In genomic region chrX:17880269-17880889, dm6 we compare ENCODE assay signal across 1 fruit fly cellular context.
TF ChIP-seq lines count a peak whose summit lies in the region.

No protein-coding gene starts in this region.

TF ChIP-seq in whole organism, embryonic, 481 proteins besides CTCF, POLR2A, EP300 and RAD21 (continued from another document and continues in another):
- peak; percentile 83 for TF ChIP-seq CG8765 (GFP tag; IDR thresholded peaks at IDR 0.05; lab: Robert Waterston, UW)
- peak; percentile 62 for TF ChIP-seq kni (GFP tag; optimal IDR thresholded peaks at IDR 0.05; lab: Kevin White, UChicago)
- TF ChIP-seq unc-4 (GFP tag; IDR thresholded peaks at IDR 0.05; lab: Robert Waterston, UW; ENCODE audit: partially characterized antibody), result no peak
- TF ChIP-seq sens (GFP tag; lab: Kevin White, UChicago), result peak; percentile 99
- TF ChIP-seq CG2120 (GFP tag; optimal IDR thresholded peaks at IDR 0.05; lab: Kevin White, UChicago), result peak; percentile 98
- TF ChIP-seq Deaf1 (tag; optimal IDR thresholded peaks at IDR 0.05; lab: Kevin White, UChicago), result peak; percentile 69
- peak; percentile 89 for TF ChIP-seq run (tag; optimal IDR thresholded peaks at IDR 0.05; lab: Kevin White, UChicago)
- peak; percentile 89 for TF ChIP-seq CG10462 (GFP tag; optimal IDR thresholded peaks at IDR 0.05; lab: Kevin White, UChicago)
- peak; percentile 94 for TF ChIP-seq salm (tag; optimal IDR thresholded peaks at IDR 0.05; lab: Kevin White, UChicago)
- TF ChIP-seq CG4424 (GFP tag; optimal IDR thresholded peaks at IDR 0.05; lab: Kevin White, UChicago), result peak; percentile 88
- TF ChIP-seq Atf3 (GFP tag; optimal IDR thresholded peaks at IDR 0.05; lab: Kevin White, UChicago), result peak; percentile 94
- peak; percentile 94 for TF ChIP-seq CG43689 (GFP tag; IDR thresholded peaks at IDR 0.05; lab: Robert Waterston, UW)
- peak; percentile 97 for TF ChIP-seq CG7839 (tag; optimal IDR thresholded peaks at IDR 0.05; lab: Kevin White, UChicago)
- TF ChIP-seq CG1233 (GFP tag; optimal IDR thresholded peaks at IDR 0.05; lab: Kevin White, UChicago), result peak; percentile 90
- TF ChIP-seq CG34422 (GFP tag; IDR thresholded peaks at IDR 0.05; lab: Robert Waterston, UW), result peak; percentile 96
- peak; percentile 66 for TF ChIP-seq zen (tag; optimal IDR thresholded peaks at IDR 0.05; lab: Kevin White, UChicago)
- peak; percentile 96 for TF ChIP-seq schlank (tag; optimal IDR thresholded peaks at IDR 0.05; lab: Kevin White, UChicago)
- TF ChIP-seq CG2712 (tag; optimal IDR thresholded peaks at IDR 0.05; lab: Kevin White, UChicago), result peak; percentile 93
- no peak for TF ChIP-seq CG34224 (GFP tag; IDR thresholded peaks at IDR 0.05; lab: Robert Waterston, UW; ENCODE audit: partially characterized antibody)
- peak; percentile 88 for TF ChIP-seq Blimp-1 (GFP tag; optimal IDR thresholded peaks at IDR 0.05; lab: Kevin White, UChicago)
- TF ChIP-seq Scr (GFP tag; IDR thresholded peaks at IDR 0.05; lab: Robert Waterston, UW; ENCODE audit: partially characterized antibody), result no peak
- TF ChIP-seq CG6765 (GFP tag; optimal IDR thresholded peaks at IDR 0.05; lab: Kevin White, UChicago), result peak; percentile 85
- TF ChIP-seq CG8388 (GFP tag; optimal IDR thresholded peaks at IDR 0.05; lab: Kevin White, UChicago), result peak; percentile 92
- TF ChIP-seq rib (GFP tag; IDR thresholded peaks at IDR 0.05; lab: Robert Waterston, UW), result peak; percentile 90
- peak; percentile 77 for TF ChIP-seq CG18476 (GFP tag; optimal IDR thresholded peaks at IDR 0.05; lab: Kevin White, UChicago)
- peak; percentile 86 for TF ChIP-seq scrt (GFP tag; optimal IDR thresholded peaks at IDR 0.05; lab: Kevin White, UChicago)
- no peak for TF ChIP-seq Opbp (GFP tag; IDR thresholded peaks at IDR 0.05; lab: Robert Waterston, UW; ENCODE audit: partially characterized antibody)
- peak; percentile 94 for TF ChIP-seq CG1529 (GFP tag; optimal IDR thresholded peaks at IDR 0.05; lab: Kevin White, UChicago)
- no peak for TF ChIP-seq Sin3A (optimal IDR thresholded peaks at IDR 0.05; lab: Kevin White, UChicago)
- peak; percentile 56 for TF ChIP-seq Jarid2 (GFP tag; optimal IDR thresholded peaks at IDR 0.05; lab: Kevin White, UChicago)
- peak; percentile 85 for TF ChIP-seq CG10979 (tag; optimal IDR thresholded peaks at IDR 0.05; lab: Kevin White, UChicago)
- peak; percentile 89 for TF ChIP-seq CG10147 (GFP tag; optimal IDR thresholded peaks at IDR 0.05; lab: Kevin White, UChicago)
- peak; percentile 98 for TF ChIP-seq Rfx (GFP tag; IDR thresholded peaks at IDR 0.05; lab: Robert Waterston, UW)
- peak; percentile 76 for TF ChIP-seq Vsx1 (GFP tag; optimal IDR thresholded peaks at IDR 0.05; lab: Kevin White, UChicago)
- peak; percentile 84 for TF ChIP-seq Hand (GFP tag; optimal IDR thresholded peaks at IDR 0.05; lab: Kevin White, UChicago)
- TF ChIP-seq crol (GFP tag; IDR thresholded peaks at IDR 0.05; lab: Robert Waterston, UW), result peak; percentile 72
- peak; percentile 78 for TF ChIP-seq YL-1 (GFP tag; optimal IDR thresholded peaks at IDR 0.05; lab: Kevin White, UChicago)
- TF ChIP-seq CG7357 (GFP tag; IDR thresholded peaks at IDR 0.05; lab: Robert Waterston, UW), result peak; percentile 86
- TF ChIP-seq ara (GFP tag; IDR thresholded peaks at IDR 0.05; lab: Robert Waterston, UW), result peak; percentile 94
- peak; percentile 87 for TF ChIP-seq Nf-YA (GFP tag; IDR thresholded peaks at IDR 0.05; lab: Robert Waterston, UW)
- peak; percentile 7 for TF ChIP-seq pfk (GFP tag; optimal IDR thresholded peaks at IDR 0.05; lab: Kevin White, UChicago)
- peak; percentile 94 for TF ChIP-seq CG4730 (GFP tag; IDR thresholded peaks at IDR 0.05; lab: Robert Waterston, UW)
- TF ChIP-seq Lhr (GFP tag; optimal IDR thresholded peaks at IDR 0.05; lab: Kevin White, UChicago), result peak; percentile 77
- no peak for TF ChIP-seq CG15479 (GFP tag; optimal IDR thresholded peaks at IDR 0.05; lab: Kevin White, UChicago)
- TF ChIP-seq nerfin-1 (tag; optimal IDR thresholded peaks at IDR 0.05; lab: Kevin White, UChicago), result peak; percentile 84
- peak; percentile 99 for TF ChIP-seq sd (tag; optimal IDR thresholded peaks at IDR 0.05; lab: Kevin White, UChicago)
- peak; percentile 89 for TF ChIP-seq slou (GFP tag; optimal IDR thresholded peaks at IDR 0.05; lab: Kevin White, UChicago)
- peak; percentile 92 for TF ChIP-seq Rx (GFP tag; IDR thresholded peaks at IDR 0.05; lab: Robert Waterston, UW)
- peak; percentile 81 for TF ChIP-seq Nf-YC (tag; optimal IDR thresholded peaks at IDR 0.05; lab: Kevin White, UChicago)
- peak; percentile 96 for TF ChIP-seq CG12659 (GFP tag; optimal IDR thresholded peaks at IDR 0.05; lab: Kevin White, UChicago)
- TF ChIP-seq CG15696 (tag; optimal IDR thresholded peaks at IDR 0.05; lab: Kevin White, UChicago), result peak; percentile 53
- peak; percentile 93 for TF ChIP-seq CG10209 (GFP tag; optimal IDR thresholded peaks at IDR 0.05; lab: Kevin White, UChicago)
- TF ChIP-seq wor (GFP tag; IDR thresholded peaks at IDR 0.05; lab: Robert Waterston, UW), result peak; percentile 90
- peak; percentile 95 for TF ChIP-seq tup (GFP tag; optimal IDR thresholded peaks at IDR 0.05; lab: Kevin White, UChicago)
- peak; percentile 98 for TF ChIP-seq Gug (GFP tag; IDR thresholded peaks at IDR 0.05; lab: Robert Waterston, UW)
- TF ChIP-seq chinmo (GFP tag; IDR thresholded peaks at IDR 0.05; lab: Robert Waterston, UW; ENCODE audit: partially characterized antibody), result 0 out of 4 replicates have a peak, but pooled peaks have one; percentile 30
- peak; percentile 89 for TF ChIP-seq CG9437 (GFP tag; optimal IDR thresholded peaks at IDR 0.05; lab: Kevin White, UChicago)
- TF ChIP-seq ase (GFP tag; IDR thresholded peaks at IDR 0.05; lab: Robert Waterston, UW), result peak; percentile 95
- peak; percentile 92 for TF ChIP-seq CG8924 (tag; optimal IDR thresholded peaks at IDR 0.05; lab: Kevin White, UChicago)
- peak; percentile 93 for TF ChIP-seq CG13894 (tag; optimal IDR thresholded peaks at IDR 0.05; lab: Kevin White, UChicago)
- TF ChIP-seq CG18599 (GFP tag; optimal IDR thresholded peaks at IDR 0.05; lab: Kevin White, UChicago), result peak; percentile 95
- peak; percentile 89 for TF ChIP-seq eyg (GFP tag; optimal IDR thresholded peaks at IDR 0.05; lab: Kevin White, UChicago)
- TF ChIP-seq CG33213 (GFP tag; optimal IDR thresholded peaks at IDR 0.05; lab: Kevin White, UChicago), result peak; percentile 84
- peak; percentile 96 for TF ChIP-seq ATbp (GFP tag; optimal IDR thresholded peaks at IDR 0.05; lab: Kevin White, UChicago)
- TF ChIP-seq Kr (GFP tag; optimal IDR thresholded peaks at IDR 0.05; lab: Kevin White, UChicago), result no peak
- TF ChIP-seq CG10267 (tag; optimal IDR thresholded peaks at IDR 0.05; lab: Kevin White, UChicago), result peak; percentile 72
- TF ChIP-seq Mes4 (GFP tag; optimal IDR thresholded peaks at IDR 0.05; lab: Kevin White, UChicago), result peak; percentile 86
- TF ChIP-seq CG12155 (GFP tag; optimal IDR thresholded peaks at IDR 0.05; lab: Kevin White, UChicago), result peak; percentile 93
- TF ChIP-seq CG7928 (GFP tag; optimal IDR thresholded peaks at IDR 0.05; lab: Kevin White, UChicago), result peak; percentile 75
- peak; percentile 71; the same call in 1 of the 2 replicates for TF ChIP-seq CG4360 (GFP tag; IDR thresholded peaks at IDR 0.05; lab: Robert Waterston, UW)
- no peak for TF ChIP-seq gfzf (GFP tag; optimal IDR thresholded peaks at IDR 0.05; lab: Kevin White, UChicago)
- TF ChIP-seq CG8290 (GFP tag; optimal IDR thresholded peaks at IDR 0.05; lab: Kevin White, UChicago), result peak; percentile 87
- peak; percentile 68 to 99 for TF ChIP-seq CG8290 (tag; optimal IDR thresholded peaks at IDR 0.05; lab: Kevin White, UChicago)
- TF ChIP-seq lbe (GFP tag; optimal IDR thresholded peaks at IDR 0.05; lab: Kevin White, UChicago), result peak; percentile 95
- peak in 1 of 2 experiments; percentile 54 for TF ChIP-seq insv (GFP tag; optimal IDR thresholded peaks at IDR 0.05; lab: Kevin White, UChicago)
- TF ChIP-seq ro (GFP tag; IDR thresholded peaks at IDR 0.05; lab: Robert Waterston, UW), result peak; percentile 92
- TF ChIP-seq gro (GFP tag; optimal IDR thresholded peaks at IDR 0.05; lab: Kevin White, UChicago), result peak; percentile 98
- TF ChIP-seq CG9797 (GFP tag; optimal IDR thresholded peaks at IDR 0.05; lab: Kevin White, UChicago), result no peak
- peak; percentile 81 for TF ChIP-seq Adf1 (GFP tag; IDR thresholded peaks at IDR 0.05; lab: Robert Waterston, UW)
- TF ChIP-seq nerfin-2 (GFP tag; IDR thresholded peaks at IDR 0.05; lab: Robert Waterston, UW; ENCODE audit: partially characterized antibody), result no peak
- peak; percentile 58 for TF ChIP-seq pros (GFP tag; optimal IDR thresholded peaks at IDR 0.05; lab: Kevin White, UChicago)
- peak; percentile 81 for TF ChIP-seq CG6654 (GFP tag; optimal IDR thresholded peaks at IDR 0.05; lab: Kevin White, UChicago)
- peak; percentile 91 for TF ChIP-seq Usf (GFP tag; optimal IDR thresholded peaks at IDR 0.05; lab: Kevin White, UChicago)
- peak; percentile 95 for TF ChIP-seq so (GFP tag; IDR thresholded peaks at IDR 0.05; lab: Robert Waterston, UW)
- TF ChIP-seq gem (tag; optimal IDR thresholded peaks at IDR 0.05; lab: Kevin White, UChicago), result peak; percentile 97
- TF ChIP-seq CG3065 (GFP tag; optimal IDR thresholded peaks at IDR 0.05; lab: Kevin White, UChicago), result peak; percentile 87
- peak; percentile 88 for TF ChIP-seq CG12236 (GFP tag; optimal IDR thresholded peaks at IDR 0.05; lab: Kevin White, UChicago)
- TF ChIP-seq CG2875 (GFP tag; optimal IDR thresholded peaks at IDR 0.05; lab: Kevin White, UChicago), result peak; percentile 93
- TF ChIP-seq mam (GFP tag; optimal IDR thresholded peaks at IDR 0.05; lab: Kevin White, UChicago), result peak; percentile 98
- TF ChIP-seq CG2116 (GFP tag; optimal IDR thresholded peaks at IDR 0.05; lab: Kevin White, UChicago), result peak; percentile 50
- TF ChIP-seq phol (tag; optimal IDR thresholded peaks at IDR 0.05; lab: Kevin White, UChicago), result peak; percentile 88
- TF ChIP-seq dmrt99B (tag; optimal IDR thresholded peaks at IDR 0.05; lab: Kevin White, UChicago), result peak; percentile 96
- peak; percentile 94 for TF ChIP-seq CG12391 (tag; optimal IDR thresholded peaks at IDR 0.05; lab: Kevin White, UChicago)
- TF ChIP-seq Xrp1 (GFP tag; IDR thresholded peaks at IDR 0.05; lab: Robert Waterston, UW), result peak; percentile 94
- peak; percentile 87 for TF ChIP-seq CG3838 (GFP tag; optimal IDR thresholded peaks at IDR 0.05; lab: Kevin White, UChicago)
- TF ChIP-seq sr (GFP tag; IDR thresholded peaks at IDR 0.05; lab: Robert Waterston, UW), result peak; percentile 69; the same call in 2 of the 3 replicates
- peak; percentile 83 for TF ChIP-seq grn (GFP tag; optimal IDR thresholded peaks at IDR 0.05; lab: Kevin White, UChicago)
- peak; percentile 99 for TF ChIP-seq Ets65A (GFP tag; lab: Kevin White, UChicago)
- TF ChIP-seq danr (GFP tag; IDR thresholded peaks at IDR 0.05; lab: Robert Waterston, UW), result peak; percentile 91
- TF ChIP-seq klu (GFP tag; IDR thresholded peaks at IDR 0.05; lab: Robert Waterston, UW), result peak; percentile 93
- peak; percentile 90; the same call in 1 of the 2 replicates for TF ChIP-seq chm (GFP tag; IDR thresholded peaks at IDR 0.05; lab: Robert Waterston, UW)
- no peak for TF ChIP-seq TFAM (GFP tag; optimal IDR thresholded peaks at IDR 0.05; lab: Kevin White, UChicago)
- peak; percentile 60 for TF ChIP-seq Sry-δ (GFP tag; optimal IDR thresholded peaks at IDR 0.05; lab: Kevin White, UChicago)
- TF ChIP-seq HmgZ (tag; optimal IDR thresholded peaks at IDR 0.05; lab: Kevin White, UChicago), result peak; percentile 97
- peak; percentile 95 for TF ChIP-seq Ada2b (GFP tag; IDR thresholded peaks at IDR 0.05; lab: Robert Waterston, UW)
- TF ChIP-seq HHEX (GFP tag; optimal IDR thresholded peaks at IDR 0.05; lab: Kevin White, UChicago), result peak; percentile 91
- peak; percentile 74 for TF ChIP-seq CG3995 (GFP tag; optimal IDR thresholded peaks at IDR 0.05; lab: Kevin White, UChicago)
- TF ChIP-seq CG16815 (GFP tag; optimal IDR thresholded peaks at IDR 0.05; lab: Kevin White, UChicago), result peak; percentile 92
- TF ChIP-seq CG9215 (GFP tag; IDR thresholded peaks at IDR 0.05; lab: Robert Waterston, UW), result peak; percentile 94
- peak; percentile 96 for TF ChIP-seq nmo (GFP tag; optimal IDR thresholded peaks at IDR 0.05; lab: Kevin White, UChicago)
- TF ChIP-seq inv (GFP tag; IDR thresholded peaks at IDR 0.05; lab: Robert Waterston, UW; ENCODE audit: partially characterized antibody), result no peak
- TF ChIP-seq usp (GFP tag; optimal IDR thresholded peaks at IDR 0.05; lab: Kevin White, UChicago), result no peak
- no peak for TF ChIP-seq CG7963 (GFP tag; IDR thresholded peaks at IDR 0.05; lab: Robert Waterston, UW; ENCODE audit: partially characterized antibody)
- peak; percentile 97 for TF ChIP-seq CG9932 (GFP tag; IDR thresholded peaks at IDR 0.05; lab: Robert Waterston, UW)
- TF ChIP-seq mld (GFP tag; IDR thresholded peaks at IDR 0.05; lab: Robert Waterston, UW; ENCODE audit: partially characterized antibody), result no peak
- TF ChIP-seq CG16813 (GFP tag; IDR thresholded peaks at IDR 0.05; lab: Robert Waterston, UW; ENCODE audit: partially characterized antibody), result no peak
- TF ChIP-seq CG17361 (GFP tag; IDR thresholded peaks at IDR 0.05; lab: Robert Waterston, UW), result peak; percentile 95
- TF ChIP-seq HLH3B (GFP tag; IDR thresholded peaks at IDR 0.05; lab: Robert Waterston, UW), result peak; percentile 93
- peak; percentile 90 for TF ChIP-seq fd64A (GFP tag; optimal IDR thresholded peaks at IDR 0.05; lab: Kevin White, UChicago)
- peak; percentile 87 for TF ChIP-seq CG5180 (GFP tag; optimal IDR thresholded peaks at IDR 0.05; lab: Kevin White, UChicago)
- peak; percentile 46; the same call in 1 of the 2 replicates for TF ChIP-seq CkIIα-i1 (GFP tag; IDR thresholded peaks at IDR 0.05; lab: Robert Waterston, UW)
- peak; percentile 69 for TF ChIP-seq CG15073 (GFP tag; optimal IDR thresholded peaks at IDR 0.05; lab: Kevin White, UChicago)
- TF ChIP-seq CG10431 (GFP tag; optimal IDR thresholded peaks at IDR 0.05; lab: Kevin White, UChicago), result peak; percentile 87
- peak; percentile 85 for TF ChIP-seq Ravus (GFP tag; IDR thresholded peaks at IDR 0.05; lab: Robert Waterston, UW)
- peak; percentile 95 for TF ChIP-seq CrebB (tag; optimal IDR thresholded peaks at IDR 0.05; lab: Kevin White, UChicago)
- peak; percentile 86 for TF ChIP-seq Gsc (GFP tag; IDR thresholded peaks at IDR 0.05; lab: Robert Waterston, UW)
- TF ChIP-seq psq (GFP tag; optimal IDR thresholded peaks at IDR 0.05; lab: Kevin White, UChicago), result peak; percentile 72
- TF ChIP-seq Doc3 (GFP tag; IDR thresholded peaks at IDR 0.05; lab: Robert Waterston, UW; ENCODE audit: partially characterized antibody), result no peak
- peak; percentile 20 for TF ChIP-seq pzg (GFP tag; optimal IDR thresholded peaks at IDR 0.05; lab: Kevin White, UChicago)
- peak; percentile 90 for TF ChIP-seq wek (GFP tag; optimal IDR thresholded peaks at IDR 0.05; lab: Kevin White, UChicago)
- TF ChIP-seq Side (GFP tag; optimal IDR thresholded peaks at IDR 0.05; lab: Kevin White, UChicago), result peak; percentile 96
